Fruit fly (Drosophila melanogaster) whole organism, prepupa: Measurements from ENCODE around the gene Sfp33A4.

Experiments used
- Blimp-1 ChIP-seq: fragments of 200-800 bp; sonication (Bioruptor generic); optimal IDR thresholded peaks from 3 replicates; lab custom pipeline; 2017; ENCODE audit warnings: missing biosample characterization, missing genetic modification characterization, mild to moderate bottlenecking, moderate library complexity, missing genetic modification reagents
- CG31627 ChIP-seq: fragments of 200-800 bp; sonication (Bioruptor generic); optimal IDR thresholded peaks from 3 replicates; lab custom pipeline; 2016; ENCODE audit warnings: missing biosample characterization, missing genetic modification characterization
- CG6276 ChIP-seq: fragments of 200-800 bp; sonication (Bioruptor generic); optimal IDR thresholded peaks from 2 replicates; lab custom pipeline; 2017; ENCODE audit warnings: missing biosample characterization, mild to moderate bottlenecking, missing genetic modification characterization
- OdsH ChIP-seq: fragments of 200-800 bp; sonication (Bioruptor generic); optimal IDR thresholded peaks from 3 replicates; lab custom pipeline; 2016; ENCODE audit warnings: missing biosample characterization, missing genetic modification characterization
- acj6 ChIP-seq: fragments of 200-800 bp; sonication (Bioruptor generic); optimal IDR thresholded peaks from 3 replicates; lab custom pipeline; 2016; ENCODE audit warnings: missing biosample characterization, missing genetic modification characterization
- cyc ChIP-seq: fragments of 200-800 bp; sonication (Bioruptor generic); optimal IDR thresholded peaks from 3 replicates; lab custom pipeline; 2016; ENCODE audit warnings: missing biosample characterization, missing genetic modification characterization
- dsx ChIP-seq: fragments of 200-800 bp; optimal IDR thresholded peaks from 3 replicates; lab custom pipeline; 2019; ENCODE audit warnings: missing biosample characterization, mild to moderate bottlenecking, missing genetic modification characterization, moderate library complexity; ENCODE audit not compliant: poor library complexity, severe bottlenecking
- eg ChIP-seq: fragments of 200-800 bp; sonication (Bioruptor generic); IDR thresholded peaks from 3 replicates; pipeline ENCODE4 v1.3.6; 2022; ENCODE audit warnings: missing biosample characterization, missing genetic modification characterization
- lz ChIP-seq: fragments of 200-800 bp; sonication (Bioruptor generic); optimal IDR thresholded peaks from 3 replicates; lab custom pipeline; 2016; ENCODE audit warnings: missing biosample characterization, missing genetic modification characterization
- net ChIP-seq: fragments of 200-800 bp; sonication (Bioruptor generic); optimal IDR thresholded peaks from 3 replicates; lab custom pipeline; 2016; ENCODE audit warnings: missing biosample characterization, missing genetic modification characterization

DNA sequence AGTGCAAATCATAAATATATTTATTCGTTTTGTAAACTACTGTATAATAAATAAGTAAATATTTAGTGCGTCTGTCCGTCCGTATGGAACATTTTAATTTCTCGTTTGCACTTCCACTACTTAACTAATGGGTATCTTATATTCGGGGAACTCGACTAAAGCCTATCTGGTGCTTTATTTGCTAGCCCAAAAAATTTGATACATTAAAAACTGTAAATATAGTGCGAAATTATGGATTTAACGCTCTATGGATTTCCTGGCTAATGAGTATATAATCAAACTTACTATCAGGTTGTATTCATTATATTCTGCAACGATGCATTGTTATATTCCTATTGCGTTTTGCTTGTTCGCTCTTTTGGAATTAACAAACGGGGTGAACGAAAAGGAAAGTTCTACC lies at the start of gene Sfp33A4:
- TF ChIP-seq CG31627 (GFP tag; lab: Kevin White, UChicago) (no peak), dsx (GFP tag; lab: Kevin White, UChicago) (no peak), OdsH (GFP tag; lab: Kevin White, UChicago) (no peak), CG6276 (GFP tag; lab: Kevin White, UChicago) (no peak), Blimp-1 (GFP tag; lab: Kevin White, UChicago) (no peak), eg (GFP tag; lab: Robert Waterston, UW) (no peak), cyc (GFP tag; lab: Kevin White, UChicago) (no peak), net (no peak), acj6 (GFP tag; lab: Kevin White, UChicago) (no peak), lz (GFP tag; lab: Kevin White, UChicago) (no peak)
